ENCODE assay signal across 5 worm cellular contexts in genomic region chrX:11310285-11310838, ce11.
TF ChIP-seq lines count a peak whose summit lies in the region.

TSS of gene F08G12.5 (minus strand) at chrX:11310285.

TF ChIP-seq in whole organism, L1 larva, 84 proteins besides CTCF, POLR2A, EP300 and RAD21:
- TF ChIP-seq ceh-8 (GFP tag; optimal IDR thresholded peaks at IDR 0.05; lab: Kevin White, UChicago), result no peak
- peak; percentile 35 for TF ChIP-seq nhr-20 (tag; optimal IDR thresholded peaks at IDR 0.05; lab: Kevin White, UChicago)
- no peak for TF ChIP-seq efl-1 (optimal IDR thresholded peaks at IDR 0.05; lab: Kevin White, UChicago)
- TF ChIP-seq efl-1 (GFP tag; optimal IDR thresholded peaks at IDR 0.05 in 1 of 2; lab: Kevin White, UChicago), result peak in 1 of 2 experiments; percentile 63
- no peak for TF ChIP-seq ceh-88 (GFP tag; IDR thresholded peaks at IDR 0.05; lab: Robert Waterston, UW)
- TF ChIP-seq elt-3 (tag; optimal IDR thresholded peaks at IDR 0.05; lab: Kevin White, UChicago), result peak in 1 of 6 experiments; percentile 29
- peak; percentile 43 for TF ChIP-seq blmp-1 (tag; optimal IDR thresholded peaks at IDR 0.05; lab: Kevin White, UChicago)
- TF ChIP-seq lin-14 (GFP tag; optimal IDR thresholded peaks at IDR 0.05; lab: Kevin White, UChicago), result peak; percentile 34
- TF ChIP-seq nhr-85 (tag; lab: Kevin White, UChicago), result peak; percentile 74
TF ChIP-seq in whole organism, L1 larva: peak in this region for 6.

TF ChIP-seq in whole organism, L2 larva, 48 proteins besides CTCF, POLR2A, EP300 and RAD21:
- TF ChIP-seq gmeb-1 (tag; optimal IDR thresholded peaks at IDR 0.05; lab: Kevin White, UChicago) (no peak), sma-9 (GFP tag; optimal IDR thresholded peaks at IDR 0.05; lab: Kevin White, UChicago) (peak; percentile 4), sma-9 (tag; optimal IDR thresholded peaks at IDR 0.05; lab: Kevin White, UChicago) (no peak), lin-39 (tag; optimal IDR thresholded peaks at IDR 0.05; lab: Kevin White, UChicago) (no peak), Y55F3AM.14 (GFP tag; optimal IDR thresholded peaks at IDR 0.05; lab: Kevin White, UChicago) (no peak), C34F6.9 (tag; optimal IDR thresholded peaks at IDR 0.05; lab: Kevin White, UChicago) (peak; percentile 10), blmp-1 (tag; optimal IDR thresholded peaks at IDR 0.05; lab: Kevin White, UChicago; ENCODE audit: insufficient read depth) (no peak)

TF ChIP-seq in whole organism, L3 larva, 47 proteins besides CTCF, POLR2A, EP300 and RAD21:
- TF ChIP-seq nhr-43 (tag; optimal IDR thresholded peaks at IDR 0.05; lab: Kevin White, UChicago; ENCODE audit: poor library complexity, severe bottlenecking), result no peak
- no peak for TF ChIP-seq snpc-4 (tag; optimal IDR thresholded peaks at IDR 0.05; lab: Kevin White, UChicago)
- TF ChIP-seq nfya-1 (tag; optimal IDR thresholded peaks at IDR 0.05; lab: Kevin White, UChicago; ENCODE audit: insufficient read depth), result no peak
- no peak for TF ChIP-seq ceh-82 (tag; optimal IDR thresholded peaks at IDR 0.05; lab: Kevin White, UChicago)
- no peak for TF ChIP-seq tbx-2 (tag; optimal IDR thresholded peaks at IDR 0.05; lab: Kevin White, UChicago)
- TF ChIP-seq ceh-16 (tag; optimal IDR thresholded peaks at IDR 0.05; lab: Kevin White, UChicago), result no peak
- TF ChIP-seq pha-4 (tag; optimal IDR thresholded peaks at IDR 0.05; lab: Kevin White, UChicago), result peak; percentile 57
- no peak for TF ChIP-seq elt-2 (tag; optimal IDR thresholded peaks at IDR 0.05; lab: Kevin White, UChicago)
- no peak for TF ChIP-seq fkh-10 (GFP tag; optimal IDR thresholded peaks at IDR 0.05; lab: Kevin White, UChicago)
- no peak for TF ChIP-seq daf-12 (tag; optimal IDR thresholded peaks at IDR 0.05; lab: Kevin White, UChicago)
- peak; percentile 0 for TF ChIP-seq egl-5 (tag; optimal IDR thresholded peaks at IDR 0.05; lab: Kevin White, UChicago)
- no peak for TF ChIP-seq nhr-25 (tag; optimal IDR thresholded peaks at IDR 0.05; lab: Kevin White, UChicago)
- peak; percentile 10 for TF ChIP-seq pqm-1 (tag; optimal IDR thresholded peaks at IDR 0.05; lab: Kevin White, UChicago)
- TF ChIP-seq zag-1 (tag; optimal IDR thresholded peaks at IDR 0.05; lab: Kevin White, UChicago), result no peak
- no peak for TF ChIP-seq nhr-23 (tag; optimal IDR thresholded peaks at IDR 0.05; lab: Kevin White, UChicago)

TF ChIP-seq in whole organism, L4 larva, 104 proteins besides CTCF, POLR2A, EP300 and RAD21:
- peak in 1 of 2 experiments; percentile 86 for TF ChIP-seq daf-16 (GFP tag; optimal IDR thresholded peaks at IDR 0.05; lab: Kevin White, UChicago)
- peak; percentile 81 for TF ChIP-seq daf-16 (tag; optimal IDR thresholded peaks at IDR 0.05; lab: Kevin White, UChicago)
- peak; percentile 74 for TF ChIP-seq nhr-28 (tag; optimal IDR thresholded peaks at IDR 0.05; lab: Kevin White, UChicago)
- peak; percentile 49 for TF ChIP-seq hlh-11 (tag; optimal IDR thresholded peaks at IDR 0.05; lab: Kevin White, UChicago)
- no peak for TF ChIP-seq daf-8 (GFP tag; IDR thresholded peaks at IDR 0.05; lab: Robert Waterston, UW)
- no peak for TF ChIP-seq dmd-9 (GFP tag; IDR thresholded peaks at IDR 0.05; lab: Robert Waterston, UW)
- peak in 1 of 2 experiments; percentile 75 for TF ChIP-seq unc-62 (GFP tag; optimal IDR thresholded peaks at IDR 0.05 in 1 of 2; lab: Kevin White, UChicago)
- no peak for TF ChIP-seq unc-62 (tag; optimal IDR thresholded peaks at IDR 0.05; lab: Kevin White, UChicago)

TF ChIP-seq in whole organism, late embryonic, 69 proteins besides CTCF, POLR2A, EP300 and RAD21:
- TF ChIP-seq elt-2 (tag; optimal IDR thresholded peaks at IDR 0.05; lab: Kevin White, UChicago) (peak; percentile 1), elt-4 (tag; optimal IDR thresholded peaks at IDR 0.05; lab: Kevin White, UChicago) (no peak), unc-3 (GFP tag; conservative IDR thresholded peaks at IDR 0.05; lab: Robert Waterston, UW) (no peak), unc-3 (tag; optimal IDR thresholded peaks at IDR 0.05; lab: Kevin White, UChicago) (no peak), ceh-2 (tag; optimal IDR thresholded peaks at IDR 0.05; lab: Kevin White, UChicago) (no peak)

Comparison
In these comparisons a context has a peak if more than half of its experiments do, and no peak if none do; other contexts are left out.
1. Of the 29 proteins assayed by ChIP-seq in both whole organism, L4 larva and whole organism, L1 larva: peak only in whole organism, L4 larva: nhr-28; only in whole organism, L1 larva: none; in both: none; in neither: 27; mixed calls (peak in some experiments, not most) for 1.